Worm (Caenorhabditis elegans) whole organism, late embryonic: ENCODE results near the gene fmo-4.

ENCODE experiments used
- C08G9.2 ChIP-seq: sonication (generic microtip); optimal IDR thresholded peaks from 2 replicates; lab custom pipeline; 2016; ENCODE audit warnings: mild to moderate bottlenecking, missing genetic modification characterization, moderate library complexity, missing compliant biosample characterization
- C38D4.7 ChIP-seq: fragments of 200-800 bp; sonication (Bioruptor generic); optimal IDR thresholded peaks from 2 replicates; lab custom pipeline; 2018; ENCODE audit warnings: mild to moderate bottlenecking, missing genetic modification characterization, moderate library complexity, missing compliant biosample characterization
- ceh-14 ChIP-seq: sonication (generic microtip); optimal IDR thresholded peaks from 2 replicates; lab custom pipeline; 2016; ENCODE audit warnings: missing genotype, missing genetic modification characterization, missing compliant biosample characterization
- ceh-18 ChIP-seq: sonication (generic microtip); optimal IDR thresholded peaks from 2 replicates; lab custom pipeline; 2016; ENCODE audit warnings: missing genetic modification characterization, missing compliant biosample characterization
- ceh-22 ChIP-seq: sonication (generic microtip); optimal IDR thresholded peaks from 2 replicates; lab custom pipeline; 2017; ENCODE audit warnings: missing biosample characterization, missing genetic modification characterization
- ceh-24 ChIP-seq: sonication (generic microtip); optimal IDR thresholded peaks from 2 replicates; lab custom pipeline; 2016; ENCODE audit warnings: mild to moderate bottlenecking, missing genetic modification characterization, missing compliant biosample characterization
- ceh-30 ChIP-seq: fragments of 150-350 bp; optimal IDR thresholded peaks from 2 replicates; lab custom pipeline; 2014; ENCODE audit warnings: missing biosample characterization, missing genetic modification characterization
- ceh-45 ChIP-seq: fragments of 200-800 bp; sonication (Bioruptor generic); IDR thresholded peaks from 2 replicates; pipeline ENCODE4 v1.3.6; 2022; ENCODE audit warnings: missing genetic modification reagents, missing genetic modification characterization, missing compliant biosample characterization
- dmd-4 ChIP-seq: sonication (generic microtip); optimal IDR thresholded peaks from 2 replicates; lab custom pipeline; 2016; ENCODE audit warnings: borderline replicate concordance, missing genetic modification characterization, missing compliant biosample characterization
- dve-1 ChIP-seq: sonication (generic microtip); optimal IDR thresholded peaks from 2 replicates; lab custom pipeline; 2017; ENCODE audit warnings: antibody characterized with exemption, mild to moderate bottlenecking, missing genetic modification characterization, missing compliant biosample characterization
- elt-2 ChIP-seq: sonication (generic microtip); optimal IDR thresholded peaks from 2 replicates; lab custom pipeline; 2016; ENCODE audit warnings: missing genetic modification reagents, missing genetic modification characterization, missing compliant biosample characterization
- ets-4 ChIP-seq: sonication (generic microtip); optimal IDR thresholded peaks from 2 replicates; lab custom pipeline; 2016; ENCODE audit warnings: missing genetic modification characterization, missing compliant biosample characterization
- eyg-1 ChIP-seq: sonication (generic microtip); optimal IDR thresholded peaks from 2 replicates; lab custom pipeline; 2016; ENCODE audit warnings: missing genotype, missing genetic modification characterization, missing compliant biosample characterization
- fax-1 ChIP-seq: sonication (generic microtip); optimal IDR thresholded peaks from 2 replicates; lab custom pipeline; 2016; ENCODE audit warnings: missing genotype, missing genetic modification characterization, missing compliant biosample characterization
- fkh-10 ChIP-seq: fragments of 150-350 bp; optimal IDR thresholded peaks from 2 replicates; lab custom pipeline; 2014; ENCODE audit warnings: missing biosample characterization, missing genetic modification reagents, missing genetic modification characterization
- fkh-6 ChIP-seq: sonication (generic microtip); optimal IDR thresholded peaks from 2 replicates; lab custom pipeline; 2016; ENCODE audit warnings: missing genetic modification characterization, missing compliant biosample characterization
- gmeb-2 ChIP-seq: sonication (generic microtip); optimal IDR thresholded peaks from 2 replicates; lab custom pipeline; 2016; ENCODE audit warnings: missing genetic modification characterization, inconsistent platforms, missing compliant biosample characterization
- hlh-13 ChIP-seq: fragments of 200-800 bp; sonication (Bioruptor generic); optimal IDR thresholded peaks from 2 replicates; lab custom pipeline; 2018; ENCODE audit warnings: mild to moderate bottlenecking, missing genetic modification characterization, missing compliant biosample characterization
- hlh-15 ChIP-seq: sonication (generic microtip); optimal IDR thresholded peaks from 2 replicates; lab custom pipeline; 2016; ENCODE audit warnings: missing genetic modification characterization, missing compliant biosample characterization
- hlh-6 ChIP-seq: sonication (generic microtip); optimal IDR thresholded peaks from 2 replicates; lab custom pipeline; 2016; ENCODE audit warnings: missing genotype, missing genetic modification characterization, missing compliant biosample characterization
- hlh-8 ChIP-seq: sonication (generic microtip); optimal IDR thresholded peaks from 2 replicates; lab custom pipeline; 2016; ENCODE audit warnings: missing genotype, missing genetic modification characterization, missing compliant biosample characterization
- lim-6 ChIP-seq: sonication (generic microtip); optimal IDR thresholded peaks from 2 replicates; lab custom pipeline; 2016; ENCODE audit warnings: missing genetic modification characterization, missing compliant biosample characterization
- lin-11 ChIP-seq: fragments of 200-800 bp; sonication (Bioruptor generic); optimal IDR thresholded peaks from 2 replicates; lab custom pipeline; 2018; ENCODE audit warnings: mild to moderate bottlenecking, missing genetic modification characterization, missing compliant biosample characterization
- nfya-1 ChIP-seq: sonication (generic microtip); optimal IDR thresholded peaks from 2 replicates; lab custom pipeline; 2017; ENCODE audit warnings: missing genetic modification characterization, mild to moderate bottlenecking, missing compliant biosample characterization, antibody characterized with exemption, moderate library complexity
- nhr-11 ChIP-seq: fragments of 150-350 bp; optimal IDR thresholded peaks from 2 replicates; lab custom pipeline; 2014; ENCODE audit warnings: missing biosample characterization, missing genetic modification characterization
- pag-3 ChIP-seq: sonication (generic microtip); optimal IDR thresholded peaks from 2 replicates; lab custom pipeline; 2016; ENCODE audit warnings: missing compliant biosample characterization, missing genetic modification characterization, borderline replicate concordance
- pros-1 ChIP-seq: fragments of 150-350 bp; optimal IDR thresholded peaks from 2 replicates; lab custom pipeline; 2014; ENCODE audit warnings: missing biosample characterization, missing genetic modification reagents, missing genetic modification characterization
- rnt-1 ChIP-seq: sonication (generic microtip); optimal IDR thresholded peaks from 2 replicates; lab custom pipeline; 2016; ENCODE audit warnings: missing genetic modification characterization, missing compliant biosample characterization
- sdc-2 ChIP-seq: sonication (generic microtip); optimal IDR thresholded peaks from 2 replicates; lab custom pipeline; 2016; ENCODE audit warnings: missing genotype, missing genetic modification characterization, missing compliant biosample characterization
- sox-4 ChIP-seq: sonication (generic microtip); optimal IDR thresholded peaks from 2 replicates; lab custom pipeline; 2017; ENCODE audit warnings: mild to moderate bottlenecking, missing genetic modification characterization, inconsistent platforms, missing compliant biosample characterization
- syd-9 ChIP-seq: sonication (generic microtip); optimal IDR thresholded peaks from 2 replicates; lab custom pipeline; 2016; ENCODE audit warnings: mild to moderate bottlenecking, missing genetic modification characterization, moderate library complexity, missing compliant biosample characterization
- tbx-7 ChIP-seq: sonication (generic microtip); optimal IDR thresholded peaks from 2 replicates; lab custom pipeline; 2016; ENCODE audit warnings: missing genotype, missing genetic modification characterization, missing compliant biosample characterization
- ttx-3 ChIP-seq: sonication (generic microtip); optimal IDR thresholded peaks from 2 replicates; lab custom pipeline; 2016; ENCODE audit warnings: missing genetic modification reagents, missing genetic modification characterization, missing compliant biosample characterization
- unc-3 ChIP-seq, 2 experiments: fragments of 200-800 bp in 1 of 2; sonication (Bioruptor generic) in 1 of 2; sonication (generic microtip) in 1 of 2; conservative IDR thresholded peaks in 1 of 2; optimal IDR thresholded peaks in 1 of 2; 2 replicates each; pipeline versions ENCODE4 v1.3.6 to Lab custom; 2016 to 2022; ENCODE audit warnings: missing compliant biosample characterization in 2 of 2, missing genetic modification characterization in 2 of 2, missing genetic modification reagents in 1 of 2
- unc-42 ChIP-seq: sonication (generic microtip); optimal IDR thresholded peaks from 2 replicates; lab custom pipeline; 2016; ENCODE audit warnings: missing genotype, missing genetic modification characterization, missing compliant biosample characterization
- unc-55 ChIP-seq: sonication (generic microtip); optimal IDR thresholded peaks from 2 replicates; lab custom pipeline; 2017; ENCODE audit warnings: missing biosample characterization, missing genetic modification reagents, missing genetic modification characterization
- unc-86 ChIP-seq: sonication (generic microtip); optimal IDR thresholded peaks from 2 replicates; lab custom pipeline; 2016; ENCODE audit warnings: missing genetic modification characterization, missing compliant biosample characterization
- zip-5 ChIP-seq: sonication (generic microtip); optimal IDR thresholded peaks from 2 replicates; lab custom pipeline; 2016; ENCODE audit warnings: missing genetic modification characterization, missing compliant biosample characterization

fmo-4 gene

DNA sequence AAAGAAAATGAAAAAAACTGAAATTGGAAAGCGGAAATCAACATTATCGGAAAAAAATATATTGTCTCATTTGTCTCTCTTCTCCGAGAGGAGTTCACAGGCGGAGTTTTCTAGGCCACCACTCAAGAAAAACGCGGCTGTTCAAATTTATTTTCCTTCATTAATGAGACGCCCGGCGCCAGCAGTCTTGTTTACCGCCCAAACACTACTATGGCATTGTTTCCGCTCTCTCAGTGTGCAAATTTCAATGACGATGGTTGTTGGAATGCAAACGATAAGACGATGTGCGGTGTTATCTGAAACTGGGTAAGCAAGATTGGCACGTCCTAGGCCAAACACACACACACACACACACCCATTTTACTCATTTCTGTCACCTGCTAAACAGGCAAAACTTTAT, 49.8 kb downstream of the fmo-4 start, which contains the start of gene cav-2 (continued):
- TF ChIP-seq fkh-10 (GFP tag; lab: Kevin White, UChicago): no peak
- TF ChIP-seq C38D4.7: no peak
- TF ChIP-seq unc-42 (tag; lab: Kevin White, UChicago): peak; percentile 72
- peak; percentile 26 for TF ChIP-seq nfya-1 (tag; lab: Kevin White, UChicago)
- TF ChIP-seq sdc-2: no peak
- peak; percentile 12 for TF ChIP-seq unc-86 (tag; lab: Kevin White, UChicago)
- TF ChIP-seq ceh-30 (tag; lab: Kevin White, UChicago): no peak
- TF ChIP-seq eyg-1 (tag; lab: Kevin White, UChicago): peak; percentile 10
- TF ChIP-seq C08G9.2 (tag; lab: Kevin White, UChicago): peak; percentile 97
- peak; percentile 41 for TF ChIP-seq fax-1 (tag; lab: Kevin White, UChicago)
- no peak for TF ChIP-seq ceh-22 (tag; lab: Kevin White, UChicago)
- TF ChIP-seq hlh-6 (tag; lab: Kevin White, UChicago): no peak
- peak; percentile 1 for TF ChIP-seq dve-1 (tag; lab: Kevin White, UChicago)
- no peak for TF ChIP-seq unc-3 (GFP tag; conservative IDR thresholded peaks at IDR 0.05; lab: Robert Waterston, UW)
- TF ChIP-seq unc-3 (tag; optimal IDR thresholded peaks at IDR 0.05; lab: Kevin White, UChicago): no peak
- TF ChIP-seq hlh-8 (tag; lab: Kevin White, UChicago): peak; percentile 55
- TF ChIP-seq rnt-1: peak; percentile 65
- no peak for TF ChIP-seq unc-55 (GFP tag; lab: Kevin White, UChicago)
- no peak for TF ChIP-seq pag-3 (tag; lab: Kevin White, UChicago)
- no peak for TF ChIP-seq gmeb-2 (tag; lab: Kevin White, UChicago)
- TF ChIP-seq fkh-6 (tag; lab: Kevin White, UChicago): peak; percentile 41
- TF ChIP-seq hlh-15 (tag; lab: Kevin White, UChicago): no peak
- peak; percentile 63 for TF ChIP-seq ceh-14
- peak; percentile 83 for TF ChIP-seq ets-4 (tag; lab: Kevin White, UChicago)
- TF ChIP-seq elt-2 (tag; lab: Kevin White, UChicago): peak; percentile 81
- TF ChIP-seq ceh-45 (GFP tag; lab: Robert Waterston, UW): no peak
- TF ChIP-seq pros-1 (tag; lab: Kevin White, UChicago): no peak
- TF ChIP-seq lim-6 (tag; lab: Kevin White, UChicago): no peak
- TF ChIP-seq dmd-4 (tag; lab: Kevin White, UChicago): no peak
- no peak for TF ChIP-seq nhr-11 (tag; lab: Kevin White, UChicago)
- no peak for TF ChIP-seq sox-4
- TF ChIP-seq hlh-13 (GFP tag; lab: Kevin White, UChicago): no peak
- TF ChIP-seq lin-11 (tag; lab: Kevin White, UChicago): no peak
- peak; percentile 86 for TF ChIP-seq tbx-7 (tag; lab: Kevin White, UChicago)
- TF ChIP-seq syd-9 (tag; lab: Kevin White, UChicago): no peak
- TF ChIP-seq ceh-24: no peak
- peak; percentile 68 for TF ChIP-seq zip-5
- peak; percentile 48 for TF ChIP-seq ceh-18 (tag; lab: Kevin White, UChicago)

ce11 chrV:13556297-13556696, 50.2 kb downstream of the fmo-4 start, which contains the start of gene C56A3.6:
TSS of gene C56A3.6 (minus strand) at chrV:13556397.
- TF ChIP-seq hlh-6 (tag; lab: Kevin White, UChicago) (no peak), ttx-3 (tag; lab: Kevin White, UChicago) (no peak)
